Worm (Caenorhabditis elegans): ENCODE measurements around the gene Y69E1A.4.

DNA sequence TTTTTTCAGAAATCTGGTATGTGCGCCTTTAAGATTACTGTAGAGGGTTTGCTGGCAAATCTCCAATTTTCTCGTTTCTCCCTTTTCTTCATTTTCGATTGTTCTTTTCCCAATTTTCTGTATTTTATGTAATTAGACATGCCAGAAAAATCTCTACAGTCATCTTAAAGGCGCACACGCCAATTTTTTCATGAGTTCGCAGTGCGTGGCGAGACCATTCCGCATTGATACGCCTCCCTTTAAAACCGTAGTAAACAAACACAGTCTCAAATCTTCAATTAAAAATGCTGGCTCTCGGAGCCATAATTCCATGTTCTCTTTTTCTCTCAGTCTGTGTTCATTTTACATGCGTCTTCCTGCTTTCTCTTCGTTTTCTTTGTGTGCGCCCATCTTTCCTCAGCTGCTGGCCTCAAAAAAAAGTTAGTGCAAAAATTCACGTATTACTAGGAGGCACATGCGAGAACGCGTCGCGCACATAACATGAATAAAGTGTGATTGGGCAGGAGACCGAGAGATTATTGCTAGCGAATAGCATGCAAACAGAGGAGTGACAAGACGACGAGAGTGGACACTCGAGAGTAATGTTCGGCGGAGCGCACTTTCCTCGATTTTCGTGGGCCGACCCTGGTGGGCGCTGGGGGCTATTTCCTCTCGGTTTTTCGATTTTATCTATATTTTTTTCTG lies 36.0 kb upstream of the Y69E1A.4 start:
- TF ChIP-seq lin-39 (tag; optimal IDR thresholded peaks at IDR 0.05) (peak; percentile 78), tbx-2 (tag; optimal IDR thresholded peaks at IDR 0.05) (no peak), ama-1 (optimal IDR thresholded peaks at IDR 0.05) (peak; percentile 60), ceh-16 (tag; optimal IDR thresholded peaks at IDR 0.05) (no peak), ztf-11 (tag; optimal IDR thresholded peaks at IDR 0.05) (no peak), daf-12 (tag; optimal IDR thresholded peaks at IDR 0.05) (no peak), nhr-77 (tag; optimal IDR thresholded peaks at IDR 0.05) (no peak), ceh-82 (tag; optimal IDR thresholded peaks at IDR 0.05) (no peak), snpc-4 (tag; optimal IDR thresholded peaks at IDR 0.05) (peak; percentile 70), mdl-1 (tag; optimal IDR thresholded peaks at IDR 0.05) (peak; percentile 65)
